Worm (Caenorhabditis elegans): ENCODE measurements around the gene grl-13.
"Not testable (repeated sequence)": the region's sequence is repeated elsewhere in the genome, so short reads cannot be mapped to it uniquely, and the experiment has no call there.

The grl-13 gene

DNA sequence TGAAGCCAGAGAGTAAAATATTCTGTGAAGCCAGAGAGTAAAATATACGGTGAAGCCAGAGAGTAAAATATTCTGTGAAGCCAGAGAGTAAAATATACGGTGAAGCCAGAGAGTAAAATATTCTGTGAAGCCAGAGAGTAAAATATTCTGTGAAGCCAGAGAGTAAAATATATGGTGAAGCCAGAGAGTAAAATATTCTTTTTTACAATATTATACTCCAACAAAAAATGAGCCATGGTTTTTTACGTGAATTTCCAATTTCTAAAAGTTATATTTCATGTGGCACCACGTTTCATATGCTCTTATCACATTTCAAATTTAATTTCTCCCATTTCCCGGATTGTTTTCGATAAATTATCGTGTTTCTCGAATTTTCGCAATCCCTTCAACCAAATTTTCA lies 28.0 kb downstream of the grl-13 start, which contains the start of gene irld-1:
Gene irld-1, plus strand, starts transcription at position 301 of the 400 bp plus-strand sequence.
- not testable (repeated sequence) for TF ChIP-seq ztf-16, ceh-30, ttx-3 (tag; optimal IDR thresholded peaks at IDR 0.05)

DNA sequence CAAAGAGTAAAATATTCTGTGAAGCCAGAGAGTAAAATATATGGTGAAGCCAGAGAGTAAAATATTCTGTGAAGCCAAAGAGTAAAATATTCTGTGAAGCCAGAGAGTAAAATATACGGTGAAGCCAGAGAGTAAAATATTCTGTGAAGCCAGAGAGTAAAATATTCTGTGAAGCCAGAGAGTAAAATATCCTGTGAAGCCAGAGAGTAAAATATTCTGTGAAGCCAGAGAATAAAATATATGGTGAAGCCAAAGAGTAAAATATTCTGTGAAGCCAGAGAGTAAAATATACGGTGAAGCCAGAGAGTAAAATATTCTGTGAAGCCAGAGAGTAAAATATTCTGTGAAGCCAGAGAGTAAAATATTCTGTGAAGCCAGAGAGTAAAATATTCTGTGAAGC lies 30.9 kb downstream of the grl-13 start:
- TF ChIP-seq ceh-45 (GFP tag; IDR thresholded peaks at IDR 0.05) (0 out of 2 replicates have a peak, but pooled peaks have one; percentile 26), unc-3 (GFP tag; conservative IDR thresholded peaks at IDR 0.05) (0 out of 2 replicates have a peak, but pooled peaks have one; percentile 33)
- not testable (repeated sequence) for TF ChIP-seq unc-3 (tag; optimal IDR thresholded peaks at IDR 0.05)

- TF ChIP-seq hlh-30 (tag; optimal IDR thresholded peaks at IDR 0.05; ENCODE audit: insufficient read depth) = no peak
- TF ChIP-seq ceh-22 (tag; optimal IDR thresholded peaks at IDR 0.05) = no peak
- TF ChIP-seq fkh-6 (tag; optimal IDR thresholded peaks at IDR 0.05) = no peak
- no peak for TF ChIP-seq unc-55 (GFP tag; optimal IDR thresholded peaks at IDR 0.05)
- TF ChIP-seq sdc-2 (tag; optimal IDR thresholded peaks at IDR 0.05) = no peak
- TF ChIP-seq syd-9 (tag; optimal IDR thresholded peaks at IDR 0.05) = no peak
These were observed 32.0 kb downstream of the grl-13 start, which contains the start of gene oac-12 for ce11 chrV:4332450-4332849. Gene oac-12 (minus strand): TSS chrV:4332550.

ce11 chrV:4330820-4331219 lies 33.6 kb downstream of the grl-13 start:
- TF ChIP-seq hlh-30 (tag; optimal IDR thresholded peaks at IDR 0.05; ENCODE audit: insufficient read depth) = no peak
- TF ChIP-seq sdc-2 (tag; optimal IDR thresholded peaks at IDR 0.05) = no peak
- no peak for TF ChIP-seq Y22D7AL.16 (tag; optimal IDR thresholded peaks at IDR 0.05)
- TF ChIP-seq pax-1 (tag; optimal IDR thresholded peaks at IDR 0.05) = no peak
- TF ChIP-seq ceh-6 (GFP tag; optimal IDR thresholded peaks at IDR 0.05) = no peak
- TF ChIP-seq pha-2 (tag; optimal IDR thresholded peaks at IDR 0.05) = no peak
- no peak for TF ChIP-seq ets-4 (tag; optimal IDR thresholded peaks at IDR 0.05)
- TF ChIP-seq hlh-8 (tag; optimal IDR thresholded peaks at IDR 0.05) = no peak
- TF ChIP-seq nfya-1 (tag; optimal IDR thresholded peaks at IDR 0.05) = no peak
- no peak for TF ChIP-seq mec-3 (tag; optimal IDR thresholded peaks at IDR 0.05; ENCODE audit: borderline replicate concordance)
- no peak for TF ChIP-seq ahr-1 (tag; optimal IDR thresholded peaks at IDR 0.05)

DNA sequence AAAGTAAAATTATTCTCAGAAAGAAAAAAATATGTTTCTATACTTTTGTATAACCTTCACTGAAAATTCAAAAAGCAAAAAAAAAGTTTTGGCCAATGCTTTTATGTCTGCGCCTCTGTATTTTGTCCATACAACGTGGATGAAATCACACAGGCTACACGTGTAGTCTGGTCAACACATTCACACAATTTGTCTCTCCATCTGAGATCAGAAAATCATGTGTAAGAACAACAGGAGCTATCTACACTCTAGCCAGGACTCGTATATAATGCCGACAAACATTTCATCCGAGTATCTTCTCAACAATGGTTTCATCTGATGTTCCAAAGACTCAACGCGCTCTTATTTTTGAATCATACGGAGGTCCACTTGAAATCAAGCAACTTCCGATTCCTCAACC lies 37.6 kb downstream of the grl-13 start, which contains the start of gene D2063.1:
Gene D2063.1, plus strand, starts transcription at position 281 of the 400 bp plus-strand sequence.
- TF ChIP-seq sox-2 (GFP tag; IDR thresholded peaks at IDR 0.05) (no peak), elt-2 (tag; optimal IDR thresholded peaks at IDR 0.05) (no peak), unc-55 (GFP tag; optimal IDR thresholded peaks at IDR 0.05) (peak; percentile 49)

- TF ChIP-seq ets-4 (tag; optimal IDR thresholded peaks at IDR 0.05) (no peak), fkh-10 (GFP tag; optimal IDR thresholded peaks at IDR 0.05) (no peak), pat-9 (tag; optimal IDR thresholded peaks at IDR 0.05) (no peak), hlh-15 (tag; optimal IDR thresholded peaks at IDR 0.05) (no peak), ceh-18 (tag; optimal IDR thresholded peaks at IDR 0.05) (no peak), unc-3 (GFP tag; conservative IDR thresholded peaks at IDR 0.05) (no peak), unc-3 (tag; optimal IDR thresholded peaks at IDR 0.05) (no peak), ceh-22 (tag; optimal IDR thresholded peaks at IDR 0.05) (no peak), ceh-19 (GFP tag; optimal IDR thresholded peaks at IDR 0.05) (no peak), ztf-16 (tag; optimal IDR thresholded peaks at IDR 0.05) (no peak), elt-4 (tag; optimal IDR thresholded peaks at IDR 0.05) (no peak), ceh-48 (tag; optimal IDR thresholded peaks at IDR 0.05) (no peak), nhr-232 (tag; optimal IDR thresholded peaks at IDR 0.05) (no peak), ahr-1 (tag; optimal IDR thresholded peaks at IDR 0.05) (no peak), ceh-14 (tag; optimal IDR thresholded peaks at IDR 0.05) (no peak), pqm-1 (tag; optimal IDR thresholded peaks at IDR 0.05) (no peak), fax-1 (tag; optimal IDR thresholded peaks at IDR 0.05) (no peak), mec-3 (tag; optimal IDR thresholded peaks at IDR 0.05; ENCODE audit: borderline replicate concordance) (no peak), fkh-6 (tag; optimal IDR thresholded peaks at IDR 0.05) (no peak), ceh-6 (GFP tag; optimal IDR thresholded peaks at IDR 0.05) (no peak)
These were observed 39.0 kb downstream of the grl-13 start, which contains the start of gene nhr-125 for ce11 chrV:4325415-4325814. Gene nhr-125 (minus strand): TSS chrV:4325515.

Measured in whole organism, late embryonic.